Worm (Caenorhabditis elegans): ENCODE results near the gene memb-2.

DNA sequence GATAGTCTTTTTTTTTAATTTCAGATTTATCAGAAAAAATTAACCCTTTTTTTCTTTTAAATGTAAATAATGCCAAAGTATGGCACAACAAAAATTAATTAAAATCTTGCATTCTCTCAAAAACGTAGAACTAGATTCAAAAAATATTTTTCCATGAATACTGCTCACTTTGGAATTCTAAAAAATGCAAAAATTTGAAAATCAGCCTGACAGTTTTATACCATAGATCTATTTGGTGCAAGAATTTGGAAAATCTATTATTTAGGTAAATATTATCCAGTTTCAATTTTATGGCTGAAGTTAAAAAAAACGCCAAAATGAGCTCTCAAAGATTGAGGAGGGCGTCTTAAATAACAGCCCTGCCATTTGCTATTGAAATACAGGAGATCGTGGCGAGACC is 40.3 kb downstream of the memb-2 start:
- TF ChIP-seq W03F9.2 (tag; optimal IDR thresholded peaks at IDR 0.05) (no peak), him-1 (tag; optimal IDR thresholded peaks at IDR 0.05) (no peak), dao-5 (tag; optimal IDR thresholded peaks at IDR 0.05) (no peak)

Measured in whole organism, L4/young adult.